Fruit fly (Drosophila melanogaster): ENCODE data around the gene CG12795.
A peak's percentile ranks its signal among the peaks of the same experiment; 100 is the strongest.

CG12795 gene

DNA sequence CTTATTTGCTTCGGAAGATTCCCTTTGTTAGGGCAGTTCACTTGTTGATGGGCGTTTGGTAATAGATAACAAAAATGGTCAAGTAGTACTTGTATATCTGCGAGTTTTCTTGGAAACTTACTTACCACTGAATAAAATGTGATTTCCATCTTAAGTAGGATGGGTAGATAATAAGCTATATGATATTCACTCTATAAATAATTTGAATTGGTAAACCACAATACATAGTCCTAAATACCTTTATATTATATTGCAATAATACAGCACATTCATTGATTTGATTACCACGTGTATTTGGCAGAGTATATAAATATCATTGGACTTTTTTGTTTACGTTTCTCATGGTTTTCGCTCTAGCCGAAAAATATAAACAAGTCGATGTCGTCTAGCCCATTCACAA is 23.7 kb downstream of the CG12795 start (continued):
- TF ChIP-seq cwo (GFP tag; optimal IDR thresholded peaks at IDR 0.05): peak; percentile 70
- peak; percentile 39; the same call in 1 of the 2 replicates for TF ChIP-seq CG7372 (GFP tag; IDR thresholded peaks at IDR 0.05)
- peak; percentile 37 for TF ChIP-seq CG11723 (GFP tag; optimal IDR thresholded peaks at IDR 0.05)
- no peak for TF ChIP-seq CG6654 (GFP tag; optimal IDR thresholded peaks at IDR 0.05)
- no peak for TF ChIP-seq CG2199 (GFP tag; IDR thresholded peaks at IDR 0.05)
- no peak for TF ChIP-seq Bgb (GFP tag; IDR thresholded peaks at IDR 0.05; ENCODE audit: partially characterized antibody)
- TF ChIP-seq Hmx (GFP tag; optimal IDR thresholded peaks at IDR 0.05): peak; percentile 53
- TF ChIP-seq Tbp (GFP tag; optimal IDR thresholded peaks at IDR 0.05): no peak
- TF ChIP-seq Mes4 (GFP tag; optimal IDR thresholded peaks at IDR 0.05): no peak
- no peak for TF ChIP-seq Sry-δ (GFP tag; optimal IDR thresholded peaks at IDR 0.05)
- TF ChIP-seq klu (GFP tag; IDR thresholded peaks at IDR 0.05): peak; percentile 37; the same call in 1 of the 2 replicates
- peak; percentile 74 for TF ChIP-seq NfI (GFP tag; optimal IDR thresholded peaks at IDR 0.05)
- peak; percentile 72; the same call in 2 of the 3 replicates for TF ChIP-seq CG17361 (GFP tag; IDR thresholded peaks at IDR 0.05)
- TF ChIP-seq CG6765 (GFP tag; optimal IDR thresholded peaks at IDR 0.05): peak; percentile 65
- peak; percentile 70 for TF ChIP-seq nmo (GFP tag; optimal IDR thresholded peaks at IDR 0.05)
- TF ChIP-seq pzg (GFP tag; optimal IDR thresholded peaks at IDR 0.05): no peak
- peak; percentile 71 for TF ChIP-seq CG4424 (GFP tag; optimal IDR thresholded peaks at IDR 0.05)
- no peak for TF ChIP-seq z (GFP tag; IDR thresholded peaks at IDR 0.05)
- TF ChIP-seq Eip74EF (GFP tag; optimal IDR thresholded peaks at IDR 0.05): peak in 1 of 2 experiments; percentile 54
- TF ChIP-seq CG17568 (GFP tag; optimal IDR thresholded peaks at IDR 0.05): peak; percentile 66
- TF ChIP-seq pb (GFP tag; optimal IDR thresholded peaks at IDR 0.05): no peak
- TF ChIP-seq mam (GFP tag; optimal IDR thresholded peaks at IDR 0.05): peak; percentile 53
- peak; percentile 53 for TF ChIP-seq CG12155 (GFP tag; optimal IDR thresholded peaks at IDR 0.05)
- peak; percentile 51; the same call in 1 of the 2 replicates for TF ChIP-seq sob (GFP tag; IDR thresholded peaks at IDR 0.05)
- no peak for TF ChIP-seq sqz (GFP tag; optimal IDR thresholded peaks at IDR 0.05)
- no peak for TF ChIP-seq pfk (GFP tag; optimal IDR thresholded peaks at IDR 0.05)
- TF ChIP-seq inv (GFP tag; IDR thresholded peaks at IDR 0.05; ENCODE audit: partially characterized antibody): no peak
- peak; percentile 12 for TF ChIP-seq CG30431 (GFP tag; optimal IDR thresholded peaks at IDR 0.05)
- TF ChIP-seq CG43689 (GFP tag; IDR thresholded peaks at IDR 0.05): no peak
- TF ChIP-seq CG9215 (GFP tag; IDR thresholded peaks at IDR 0.05): peak; percentile 62
- TF ChIP-seq prd (optimal IDR thresholded peaks at IDR 0.05): no peak
- TF ChIP-seq prd (GFP tag; IDR thresholded peaks at IDR 0.05): no peak
- TF ChIP-seq repo (GFP tag; optimal IDR thresholded peaks at IDR 0.05): no peak
- TF ChIP-seq CG7556 (GFP tag; optimal IDR thresholded peaks at IDR 0.05): peak; percentile 84
- TF ChIP-seq so (GFP tag; IDR thresholded peaks at IDR 0.05): no peak
- peak; percentile 50 for TF ChIP-seq slou (GFP tag; optimal IDR thresholded peaks at IDR 0.05)
- TF ChIP-seq ase (GFP tag; IDR thresholded peaks at IDR 0.05): 0 out of 3 replicates have a peak, but pooled peaks have one; percentile 32
- peak; percentile 20 for TF ChIP-seq Camta (GFP tag; optimal IDR thresholded peaks at IDR 0.05)
- TF ChIP-seq p53 (GFP tag; optimal IDR thresholded peaks at IDR 0.05): no peak
- TF ChIP-seq Rx (GFP tag; IDR thresholded peaks at IDR 0.05): no peak
- peak; percentile 4 for TF ChIP-seq eyg (GFP tag; optimal IDR thresholded peaks at IDR 0.05)
- no peak for TF ChIP-seq bowl (GFP tag; IDR thresholded peaks at IDR 0.05)
- TF ChIP-seq CG10979 (tag; optimal IDR thresholded peaks at IDR 0.05): peak; percentile 58
- no peak for TF ChIP-seq CG15479 (GFP tag; optimal IDR thresholded peaks at IDR 0.05)
- TF ChIP-seq ewg (GFP tag; optimal IDR thresholded peaks at IDR 0.05): no peak
- peak; percentile 53 for TF ChIP-seq CG8924 (tag; optimal IDR thresholded peaks at IDR 0.05)
- peak; percentile 18 for TF ChIP-seq sd (tag; optimal IDR thresholded peaks at IDR 0.05)
- 0 out of 3 replicates have a peak, but pooled peaks have one; percentile 18 for TF ChIP-seq CG3726 (GFP tag; IDR thresholded peaks at IDR 0.05)
- no peak for TF ChIP-seq Bdp1 (GFP tag; optimal IDR thresholded peaks at IDR 0.05)
- no peak for TF ChIP-seq CG14860 (GFP tag; IDR thresholded peaks at IDR 0.05; ENCODE audit: partially characterized antibody)
- peak; percentile 73; the same call in 2 of the 3 replicates for TF ChIP-seq tgo (GFP tag; IDR thresholded peaks at IDR 0.05)
